Worm (Caenorhabditis elegans) whole organism, L2 larva: Measurements from ENCODE around the gene ZK6.8.
A peak's percentile ranks its signal among the peaks of the same experiment; 100 is the strongest.

Experiments used
- C34F6.9 ChIP-seq: fragments of 150-350 bp; optimal IDR thresholded peaks from 2 replicates; lab custom pipeline; 2014; ENCODE audit warnings: missing biosample characterization, missing genetic modification characterization
- F13H6.1 ChIP-seq: sonication (generic microtip); optimal IDR thresholded peaks from 2 replicates; lab custom pipeline; 2016; ENCODE audit warnings: missing genetic modification characterization, missing compliant biosample characterization
- R02D3.7 ChIP-seq: fragments of 150-350 bp; optimal IDR thresholded peaks from 2 replicates; lab custom pipeline; 2014; ENCODE audit warnings: missing biosample characterization, missing genetic modification characterization
- Y55F3AM.14 ChIP-seq: fragments of 200-800 bp; sonication (Bioruptor generic); optimal IDR thresholded peaks from 2 replicates; lab custom pipeline; 2018; ENCODE audit warnings: mild to moderate bottlenecking, missing genetic modification characterization, missing compliant biosample characterization
- aly-2 ChIP-seq: fragments of 150-350 bp; optimal IDR thresholded peaks from 2 replicates; lab custom pipeline; 2014; ENCODE audit warnings: missing biosample characterization, missing genetic modification characterization
- ama-1 ChIP-seq: fragments of 150-350 bp; optimal IDR thresholded peaks from 2 replicates; lab custom pipeline; 2018; ENCODE audit warnings: inconsistent platforms
- blmp-1 ChIP-seq: sonication (generic microtip); optimal IDR thresholded peaks from 2 replicates; lab custom pipeline; 2017; ENCODE audit warnings: missing genetic modification characterization, mild to moderate bottlenecking, missing compliant biosample characterization, antibody characterized with exemption, moderate library complexity; ENCODE audit not compliant: insufficient read depth
- ceh-16 ChIP-seq: fragments of 150-350 bp; optimal IDR thresholded peaks from 2 replicates; lab custom pipeline; 2014; ENCODE audit warnings: missing biosample characterization, missing genetic modification characterization
- crh-2 ChIP-seq: sonication (generic microtip); optimal IDR thresholded peaks from 2 replicates; lab custom pipeline; 2017; ENCODE audit warnings: missing biosample characterization, missing genetic modification characterization
- egl-27 ChIP-seq: sonication (generic microtip); optimal IDR thresholded peaks from 3 replicates; lab custom pipeline; 2017; ENCODE audit warnings: missing biosample characterization, missing genetic modification reagents, missing genetic modification characterization
- elt-1 ChIP-seq: fragments of 150-350 bp; optimal IDR thresholded peaks from 2 replicates; lab custom pipeline; 2014; ENCODE audit warnings: missing biosample characterization, missing genetic modification characterization
- fos-1 ChIP-seq: fragments of 150-350 bp; optimal IDR thresholded peaks from 2 replicates; lab custom pipeline; 2014; ENCODE audit warnings: missing biosample characterization, missing genetic modification characterization
- lin-11 ChIP-seq: fragments of 150-350 bp; sonication (generic microtip); optimal IDR thresholded peaks from 2 replicates; lab custom pipeline; 2014; ENCODE audit warnings: missing biosample characterization, missing genetic modification characterization, inconsistent platforms, mixed read lengths
- lsy-2 ChIP-seq, 2 experiments: fragments of 150-350 bp in 1 of 2; sonication (generic microtip) in 1 of 2; optimal IDR thresholded peaks; 2 replicates each; lab custom pipeline; 2014 to 2017; ENCODE audit warnings: missing biosample characterization in 2 of 2, missing genetic modification characterization in 2 of 2
- mab-5 ChIP-seq: fragments of 150-350 bp; optimal IDR thresholded peaks from 2 replicates; lab custom pipeline; 2014; ENCODE audit warnings: missing biosample characterization, missing genetic modification characterization
- mbf-1 ChIP-seq: sonication (generic microtip); optimal IDR thresholded peaks from 2 replicates; lab custom pipeline; 2017; ENCODE audit warnings: missing biosample characterization, missing genetic modification characterization
- nhr-10 ChIP-seq: sonication (generic microtip); optimal IDR thresholded peaks from 2 replicates; lab custom pipeline; 2017; ENCODE audit warnings: missing biosample characterization, missing genetic modification characterization
- nhr-11 ChIP-seq: fragments of 150-350 bp; optimal IDR thresholded peaks from 2 replicates; lab custom pipeline; 2014; ENCODE audit warnings: missing biosample characterization, missing genetic modification characterization
- nhr-21 ChIP-seq: fragments of 150-350 bp; optimal IDR thresholded peaks from 2 replicates; lab custom pipeline; 2014; ENCODE audit warnings: missing biosample characterization, missing genetic modification characterization
- nhr-23 ChIP-seq: fragments of 150-350 bp; optimal IDR thresholded peaks from 2 replicates; lab custom pipeline; 2014; ENCODE audit warnings: missing biosample characterization, missing genetic modification reagents, missing genetic modification characterization
- nhr-237 ChIP-seq: fragments of 150-350 bp; optimal IDR thresholded peaks from 2 replicates; lab custom pipeline; 2014; ENCODE audit warnings: missing biosample characterization, missing genetic modification characterization
- nhr-25 ChIP-seq: fragments of 150-350 bp; sonication (generic microtip); optimal IDR thresholded peaks from 3 replicates; lab custom pipeline; 2014; ENCODE audit warnings: missing biosample characterization, missing genetic modification characterization
- nhr-6 ChIP-seq: fragments of 150-350 bp; optimal IDR thresholded peaks from 2 replicates; lab custom pipeline; 2014; ENCODE audit warnings: missing biosample characterization, missing genetic modification characterization
- nhr-77 ChIP-seq: fragments of 150-350 bp; optimal IDR thresholded peaks from 2 replicates; lab custom pipeline; 2014; ENCODE audit warnings: missing biosample characterization, missing genetic modification characterization
- sem-4 ChIP-seq: fragments of 150-350 bp; optimal IDR thresholded peaks from 2 replicates; lab custom pipeline; 2014; ENCODE audit warnings: missing biosample characterization, missing genetic modification reagents, missing genetic modification characterization
- skn-1 ChIP-seq: sonication (generic microtip); optimal IDR thresholded peaks from 2 replicates; lab custom pipeline; 2017; ENCODE audit warnings: missing biosample characterization, missing genetic modification characterization
- sma-3 ChIP-seq: sonication (generic microtip); optimal IDR thresholded peaks from 2 replicates; lab custom pipeline; 2016; ENCODE audit warnings: missing genetic modification reagents, missing genetic modification characterization, missing compliant biosample characterization
- sma-9 ChIP-seq, 2 experiments: fragments of 150-350 bp in 1 of 2; sonication (generic microtip) in 1 of 2; optimal IDR thresholded peaks; 2 replicates each; lab custom pipeline; 2014 to 2016; ENCODE audit warnings: missing genetic modification characterization in 2 of 2, mild to moderate bottlenecking in 1 of 2, missing biosample characterization in 1 of 2, missing compliant biosample characterization in 1 of 2, missing genetic modification reagents in 1 of 2, moderate library complexity in 1 of 2
- unc-39 ChIP-seq: fragments of 150-350 bp; optimal IDR thresholded peaks from 2 replicates; lab custom pipeline; 2014; ENCODE audit warnings: missing biosample characterization, missing genetic modification characterization
- unc-55 ChIP-seq: fragments of 150-350 bp; sonication (generic microtip); optimal IDR thresholded peaks from 3 replicates; lab custom pipeline; 2014; ENCODE audit warnings: missing biosample characterization, missing genetic modification reagents, missing genetic modification characterization
- unc-62 ChIP-seq: fragments of 150-350 bp; optimal IDR thresholded peaks from 2 replicates; lab custom pipeline; 2014; ENCODE audit warnings: missing biosample characterization, missing genetic modification reagents, missing genetic modification characterization
- zag-1 ChIP-seq: fragments of 150-350 bp; optimal IDR thresholded peaks from 2 replicates; lab custom pipeline; 2014; ENCODE audit warnings: missing biosample characterization, missing genetic modification characterization
- ztf-1 ChIP-seq: fragments of 200-800 bp; sonication (Bioruptor generic); conservative IDR thresholded peaks from 2 replicates; pipeline ENCODE4 v1.3.6; 2022; ENCODE audit warnings: missing genetic modification characterization, missing compliant biosample characterization
- ztf-11 ChIP-seq: sonication (generic microtip); optimal IDR thresholded peaks from 2 replicates; lab custom pipeline; 2017; ENCODE audit warnings: missing biosample characterization, missing genetic modification characterization

ZK6.8 gene

DNA sequence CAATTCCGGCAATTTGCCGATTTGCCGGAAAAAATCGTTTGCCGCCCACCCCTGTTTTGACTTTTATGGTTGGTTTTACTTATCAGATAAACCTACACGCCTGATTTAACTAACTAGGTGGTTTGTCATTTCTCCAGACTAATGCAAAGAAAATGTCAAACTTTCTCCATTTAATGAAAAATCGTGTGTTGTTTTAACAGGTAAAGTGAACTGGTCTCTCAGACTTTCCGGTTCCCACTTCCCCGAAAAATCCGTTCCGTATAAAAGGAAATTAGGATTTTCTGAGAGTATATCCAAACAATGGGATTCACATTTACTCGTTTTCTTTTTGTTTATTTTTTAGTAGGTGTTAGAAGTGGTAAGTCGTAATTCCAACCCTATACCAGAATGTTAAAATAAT lies 17.1 kb upstream of the ZK6.8 start, which contains the start of gene mltn-6:
Gene mltn-6, plus strand, starts transcription at position 301 of the 400 bp plus-strand sequence.
- TF ChIP-seq fos-1 (tag; lab: Kevin White, UChicago) = no peak
- no peak for TF ChIP-seq ama-1 (lab: Kevin White, UChicago)
- no peak for TF ChIP-seq nhr-237 (tag; lab: Kevin White, UChicago)

- TF ChIP-seq nhr-25 (tag; lab: Kevin White, UChicago) (no peak), blmp-1 (tag; lab: Kevin White, UChicago) (no peak), unc-55 (GFP tag; lab: Kevin White, UChicago) (no peak), skn-1 (tag; lab: Kevin White, UChicago) (no peak), lsy-2 (tag; optimal IDR thresholded peaks at IDR 0.05; lab: Kevin White, UChicago) (no peak), R02D3.7 (tag; lab: Kevin White, UChicago) (no peak), sma-3 (no peak), mbf-1 (no peak), sem-4 (tag; lab: Kevin White, UChicago) (no peak), F13H6.1 (no peak), nhr-77 (tag; lab: Kevin White, UChicago) (no peak), sma-9 (GFP tag; optimal IDR thresholded peaks at IDR 0.05; lab: Kevin White, UChicago) (no peak), sma-9 (tag; optimal IDR thresholded peaks at IDR 0.05; lab: Kevin White, UChicago) (no peak), ama-1 (lab: Kevin White, UChicago) (no peak), nhr-6 (tag; lab: Kevin White, UChicago) (no peak), nhr-10 (tag; lab: Kevin White, UChicago) (no peak)
Measured at ce11 chrV:370033-370432, 11.7 kb upstream of the ZK6.8 start, which contains the start of gene mltn-7. mltn-7 (plus strand) TSS chrV:370333.

DNA sequence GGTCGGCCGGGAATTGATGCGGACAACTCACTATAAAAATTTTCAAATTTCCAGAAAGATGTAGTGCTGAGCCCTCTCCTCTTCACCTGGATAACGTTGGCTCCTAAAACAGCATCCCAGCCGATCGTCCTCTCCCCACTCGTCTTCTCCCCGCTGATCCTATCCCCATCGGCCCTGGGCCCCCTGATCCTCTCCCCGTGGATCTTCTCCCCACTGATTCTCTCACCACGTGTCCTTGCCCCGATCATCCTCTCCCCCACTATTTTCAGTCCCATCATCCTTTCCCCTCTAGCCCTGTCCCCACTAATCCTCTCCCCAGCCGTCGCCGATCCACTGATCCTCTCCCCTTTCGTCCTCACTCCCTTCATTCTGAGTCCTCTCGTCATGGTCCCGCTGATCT lies 8.5 kb upstream of the ZK6.8 start:
- TF ChIP-seq elt-1 (no peak), C34F6.9 (tag; lab: Kevin White, UChicago) (no peak), nhr-10 (tag; lab: Kevin White, UChicago) (no peak), ztf-11 (tag; lab: Kevin White, UChicago) (no peak), nhr-25 (tag; lab: Kevin White, UChicago) (no peak)

DNA sequence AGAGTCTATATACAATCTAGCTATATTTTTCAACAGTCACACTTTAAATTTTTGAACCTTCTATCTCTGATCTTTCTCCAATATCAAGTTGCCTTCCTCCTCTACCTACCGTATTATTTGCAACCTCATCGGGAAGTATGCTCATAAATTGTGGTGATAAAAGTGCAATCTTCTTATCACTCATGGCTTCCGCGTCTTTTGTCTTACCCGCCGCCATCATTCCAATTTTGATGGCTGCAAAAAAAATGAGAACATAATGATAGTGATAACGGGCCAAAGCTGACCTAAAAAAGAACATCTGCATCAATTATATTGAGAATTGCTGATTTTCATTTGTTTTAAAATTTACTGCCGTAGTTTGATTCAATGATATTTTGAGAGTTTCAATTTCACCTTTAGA lies 4.9 kb upstream of the ZK6.8 start:
- TF ChIP-seq mab-5 (tag; lab: Kevin White, UChicago) = no peak
- TF ChIP-seq ztf-1 = no peak
- no peak for TF ChIP-seq ama-1 (lab: Kevin White, UChicago)
- peak; percentile 55 for TF ChIP-seq fos-1 (tag; lab: Kevin White, UChicago)

ce11 chrV:378231-378630 lies 3.5 kb upstream of the ZK6.8 start:
- TF ChIP-seq unc-39 (no peak), nhr-25 (tag; lab: Kevin White, UChicago) (peak; percentile 40), nhr-23 (tag; lab: Kevin White, UChicago) (no peak), sma-9 (GFP tag; optimal IDR thresholded peaks at IDR 0.05; lab: Kevin White, UChicago) (peak; percentile 75), sma-9 (tag; optimal IDR thresholded peaks at IDR 0.05; lab: Kevin White, UChicago) (no peak), nhr-21 (peak; percentile 31), lin-11 (tag; lab: Kevin White, UChicago) (no peak), fos-1 (tag; lab: Kevin White, UChicago) (peak; percentile 1)
- TF ChIP-seq, all 48 proteins: peak for 4

DNA sequence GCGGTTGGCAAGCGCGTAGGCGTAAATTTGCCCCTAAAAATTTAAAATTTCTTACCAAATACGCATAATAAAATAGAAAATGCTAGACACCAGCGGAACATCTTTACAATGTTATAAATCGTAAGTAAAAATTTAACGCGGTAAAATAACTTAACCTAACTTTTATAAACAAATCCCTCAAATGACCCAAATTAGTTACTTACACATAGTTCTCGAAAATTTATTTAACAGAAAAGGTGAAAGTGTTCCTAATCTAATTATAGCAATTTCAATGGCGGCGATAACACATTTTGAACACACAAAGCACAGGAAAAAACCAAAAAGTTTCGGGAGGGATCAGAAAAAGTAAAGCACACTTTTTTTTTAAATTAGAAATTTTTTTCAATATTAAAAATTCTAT lies 1.5 kb upstream of the ZK6.8 start, which contains the start of gene mltn-8:
Gene mltn-8, minus strand, starts transcription at position 101 of the 400 bp plus-strand sequence.
- TF ChIP-seq skn-1 (tag; lab: Kevin White, UChicago) (no peak), C34F6.9 (tag; lab: Kevin White, UChicago) (no peak), R02D3.7 (tag; lab: Kevin White, UChicago) (no peak), aly-2 (tag; lab: Kevin White, UChicago) (no peak), F13H6.1 (no peak), unc-62 (GFP tag; lab: Kevin White, UChicago) (no peak), ztf-1 (no peak), lsy-2 (tag; optimal IDR thresholded peaks at IDR 0.05; lab: Kevin White, UChicago) (no peak), crh-2 (no peak), lin-11 (tag; lab: Kevin White, UChicago) (no peak), egl-27 (tag; lab: Kevin White, UChicago) (no peak), zag-1 (tag; lab: Kevin White, UChicago) (no peak), ama-1 (lab: Kevin White, UChicago) (no peak), ceh-16 (tag; lab: Kevin White, UChicago) (no peak), Y55F3AM.14 (no peak), ztf-11 (tag; lab: Kevin White, UChicago) (no peak), mab-5 (tag; lab: Kevin White, UChicago) (no peak), mbf-1 (no peak), nhr-11 (tag; lab: Kevin White, UChicago) (no peak)
